Worm (Caenorhabditis elegans) whole organism, L4 larva: ENCODE measurements around the gene eif-3.D.
A peak's percentile ranks its signal among the peaks of the same experiment; 100 is the strongest.

Experiments
- F26F4.8 ChIP-seq: fragments of 200-800 bp; sonication (Bioruptor generic); conservative IDR thresholded peaks from 2 replicates; pipeline ENCODE4 v1.3.6; 2022; ENCODE audit warnings: missing genetic modification characterization, missing compliant biosample characterization
- T26A8.4 ChIP-seq: fragments of 200-800 bp; sonication (Bioruptor generic); IDR thresholded peaks from 2 replicates; pipeline ENCODE4 v1.3.6; 2022; ENCODE audit warnings: missing genetic modification characterization, missing compliant biosample characterization
- Y5F2A.4 ChIP-seq: fragments of 200-800 bp; sonication (Bioruptor generic); optimal IDR thresholded peaks from 2 replicates; lab custom pipeline; 2018; ENCODE audit warnings: mild to moderate bottlenecking, missing genetic modification characterization, missing compliant biosample characterization
- aha-1 ChIP-seq: fragments of 150-350 bp; peaks from one replicate; lab custom pipeline; 2014; ENCODE audit warnings: missing biosample characterization, missing genetic modification characterization
- aly-2 ChIP-seq: sonication (generic microtip); optimal IDR thresholded peaks from 2 replicates; lab custom pipeline; 2018; ENCODE audit warnings: missing biosample characterization, missing genetic modification characterization
- ama-1 ChIP-seq: fragments of 150-350 bp; optimal IDR thresholded peaks from 2 replicates; lab custom pipeline; 2014; ENCODE audit warnings: inconsistent platforms, mixed read lengths
- ceh-20 ChIP-seq: fragments of 200-800 bp; sonication (Bioruptor generic); IDR thresholded peaks from 2 replicates; pipeline ENCODE4 v1.3.6; 2022; ENCODE audit warnings: missing genetic modification reagents, missing genetic modification characterization, missing compliant biosample characterization
- ceh-44 ChIP-seq: fragments of 200-800 bp; sonication (Bioruptor generic); IDR thresholded peaks from 2 replicates; pipeline ENCODE4 v1.3.6; 2022; ENCODE audit warnings: missing genetic modification reagents, missing genetic modification characterization, missing compliant biosample characterization
- ceh-82 ChIP-seq: sonication (generic microtip); optimal IDR thresholded peaks from 2 replicates; lab custom pipeline; 2017; ENCODE audit warnings: missing biosample characterization, missing genetic modification characterization
- daf-12 ChIP-seq: fragments of 150-350 bp; optimal IDR thresholded peaks from 2 replicates; lab custom pipeline; 2014; ENCODE audit warnings: missing biosample characterization, missing genetic modification reagents, missing genetic modification characterization
- daf-19 ChIP-seq: fragments of 200-800 bp; sonication (Bioruptor generic); conservative IDR thresholded peaks from 2 replicates; pipeline ENCODE4 v1.3.6; 2022; ENCODE audit warnings: missing genetic modification characterization, missing compliant biosample characterization
- dmd-8 ChIP-seq: fragments of 200-800 bp; sonication (Bioruptor generic); IDR thresholded peaks from 2 replicates; pipeline ENCODE4 v1.3.6; 2022; ENCODE audit warnings: missing genetic modification characterization, missing compliant biosample characterization
- dmd-9 ChIP-seq: fragments of 200-800 bp; sonication (Bioruptor generic); IDR thresholded peaks from 2 replicates; pipeline ENCODE4 v1.3.6; 2022; ENCODE audit warnings: missing genetic modification reagents, missing genetic modification characterization, missing compliant biosample characterization
- egl-27 ChIP-seq: sonication (generic microtip); optimal IDR thresholded peaks from 3 replicates; lab custom pipeline; 2017; ENCODE audit warnings: missing biosample characterization, missing genetic modification reagents, missing genetic modification characterization
- egl-43 ChIP-seq: fragments of 200-800 bp; sonication (Bioruptor generic); IDR thresholded peaks from 2 replicates; pipeline ENCODE4 v1.3.6; 2022; ENCODE audit warnings: missing genetic modification reagents, missing genetic modification characterization, missing compliant biosample characterization
- fkh-10 ChIP-seq: fragments of 150-350 bp; optimal IDR thresholded peaks from 2 replicates; lab custom pipeline; 2014; ENCODE audit warnings: missing biosample characterization, missing genetic modification reagents, missing genetic modification characterization
- gei-8 ChIP-seq: fragments of 200-800 bp; sonication (Bioruptor generic); optimal IDR thresholded peaks from 2 replicates; lab custom pipeline; 2018; ENCODE audit warnings: mild to moderate bottlenecking, missing genetic modification characterization, missing compliant biosample characterization
- hlh-11 ChIP-seq: fragments of 200-800 bp; sonication (Bioruptor generic); optimal IDR thresholded peaks from 2 replicates; lab custom pipeline; 2018; ENCODE audit warnings: mild to moderate bottlenecking, missing genetic modification characterization, missing compliant biosample characterization
- hlh-30 ChIP-seq: sonication (generic microtip); optimal IDR thresholded peaks from 2 replicates; lab custom pipeline; 2017; ENCODE audit warnings: antibody characterized with exemption, mild to moderate bottlenecking, missing genetic modification characterization, missing compliant biosample characterization; ENCODE audit not compliant: insufficient read depth
- hmg-1.1 ChIP-seq: fragments of 200-800 bp; sonication (Bioruptor generic); IDR thresholded peaks from 2 replicates; pipeline ENCODE4 v1.3.6; 2022; ENCODE audit warnings: missing genetic modification reagents, missing genetic modification characterization, missing compliant biosample characterization
- jun-1 ChIP-seq: fragments of 150-350 bp; optimal IDR thresholded peaks from 2 replicates; lab custom pipeline; 2014; ENCODE audit warnings: missing biosample characterization, missing genetic modification reagents, missing genetic modification characterization
- lim-7 ChIP-seq: fragments of 200-800 bp; sonication (Bioruptor generic); IDR thresholded peaks from 2 replicates; pipeline ENCODE4 v1.3.6; 2022; ENCODE audit warnings: missing genetic modification characterization, missing compliant biosample characterization
- lin-38 ChIP-seq: fragments of 200-800 bp; sonication (Bioruptor generic); IDR thresholded peaks from 2 replicates; pipeline ENCODE4 v1.3.6; 2022; ENCODE audit warnings: missing genetic modification reagents, missing genetic modification characterization, missing compliant biosample characterization
- lin-39 ChIP-seq: fragments of 150-350 bp; optimal IDR thresholded peaks from 2 replicates; lab custom pipeline; 2014; ENCODE audit warnings: missing biosample characterization, missing genetic modification reagents, missing genetic modification characterization
- lir-3 ChIP-seq: sonication (generic microtip); optimal IDR thresholded peaks from 2 replicates; lab custom pipeline; 2016; ENCODE audit warnings: mild to moderate bottlenecking, missing genetic modification characterization, missing compliant biosample characterization
- madf-9 ChIP-seq: fragments of 200-800 bp; sonication (Bioruptor generic); conservative IDR thresholded peaks from 2 replicates; pipeline ENCODE4 v1.3.6; 2022; ENCODE audit warnings: missing genetic modification reagents, missing genetic modification characterization, missing compliant biosample characterization
- mdl-1 ChIP-seq, 2 experiments: fragments of 150-350 bp in 1 of 2; sonication (generic microtip) in 1 of 2; optimal IDR thresholded peaks; 2 replicates each; lab custom pipeline; 2014 to 2017; ENCODE audit warnings: missing biosample characterization in 2 of 2, missing genetic modification characterization in 2 of 2
- mep-1 ChIP-seq: fragments of 150-350 bp; sonication (generic microtip); optimal IDR thresholded peaks from 3 replicates; lab custom pipeline; 2014; ENCODE audit warnings: missing biosample characterization, missing genetic modification characterization
- mxl-2 ChIP-seq: fragments of 200-800 bp; sonication (Bioruptor generic); conservative IDR thresholded peaks from 2 replicates; pipeline ENCODE4 v1.3.6; 2022; ENCODE audit warnings: missing genetic modification reagents, missing genetic modification characterization, missing compliant biosample characterization
- mxl-3 ChIP-seq: fragments of 200-800 bp; sonication (Bioruptor generic); optimal IDR thresholded peaks from 2 replicates; lab custom pipeline; 2018; ENCODE audit warnings: mild to moderate bottlenecking, missing genetic modification characterization, missing compliant biosample characterization
- nhr-102 ChIP-seq: sonication (generic microtip); optimal IDR thresholded peaks from 2 replicates; lab custom pipeline; 2016; ENCODE audit warnings: mild to moderate bottlenecking, missing genetic modification characterization, moderate library complexity, missing compliant biosample characterization
- nhr-28 ChIP-seq: fragments of 150-350 bp; optimal IDR thresholded peaks from 2 replicates; lab custom pipeline; 2014; ENCODE audit warnings: missing biosample characterization, missing genetic modification characterization
- nhr-48 ChIP-seq: sonication (generic microtip); optimal IDR thresholded peaks from 2 replicates; lab custom pipeline; 2016; ENCODE audit warnings: mild to moderate bottlenecking, missing genetic modification characterization, missing compliant biosample characterization
- nhr-6 ChIP-seq: fragments of 150-350 bp; optimal IDR thresholded peaks from 2 replicates; lab custom pipeline; 2014; ENCODE audit warnings: missing biosample characterization, missing genetic modification characterization
- php-3 ChIP-seq: fragments of 200-800 bp; sonication (Bioruptor generic); IDR thresholded peaks from 2 replicates; pipeline ENCODE4 v1.3.6; 2022; ENCODE audit warnings: missing genetic modification reagents, missing genetic modification characterization, missing compliant biosample characterization
- rbr-2 ChIP-seq: sonication (generic microtip); optimal IDR thresholded peaks from 2 replicates; lab custom pipeline; 2016; ENCODE audit warnings: missing genotype, missing genetic modification characterization, missing compliant biosample characterization
- set-16 ChIP-seq: fragments of 200-800 bp; sonication (Bioruptor generic); IDR thresholded peaks from 2 replicates; pipeline ENCODE4 v1.3.6; 2022; ENCODE audit warnings: missing genetic modification reagents, missing genetic modification characterization, missing compliant biosample characterization
- skn-1 ChIP-seq: fragments of 150-350 bp; optimal IDR thresholded peaks from 2 replicates; lab custom pipeline; 2014; ENCODE audit warnings: missing biosample characterization, missing genetic modification characterization
- tag-97 ChIP-seq: fragments of 200-800 bp; sonication (Bioruptor generic); IDR thresholded peaks from 2 replicates; pipeline ENCODE4 v1.3.6; 2022; ENCODE audit warnings: missing genetic modification characterization, missing compliant biosample characterization
- tra-1 ChIP-seq: fragments of 200-800 bp; sonication (Bioruptor generic); IDR thresholded peaks from 2 replicates; pipeline ENCODE4 v1.3.6; 2022; ENCODE audit warnings: missing genetic modification reagents, missing genetic modification characterization, missing compliant biosample characterization
- vab-7 ChIP-seq: fragments of 200-800 bp; sonication (Bioruptor generic); IDR thresholded peaks from 2 replicates; pipeline ENCODE4 v1.3.6; 2022; ENCODE audit warnings: missing genetic modification reagents, missing genetic modification characterization, missing compliant biosample characterization
- zag-1 ChIP-seq: fragments of 150-350 bp; optimal IDR thresholded peaks from 2 replicates; lab custom pipeline; 2014; ENCODE audit warnings: missing biosample characterization, missing genetic modification characterization
- zfp-2 ChIP-seq: sonication (generic microtip); optimal IDR thresholded peaks from 2 replicates; lab custom pipeline; 2016; ENCODE audit warnings: mild to moderate bottlenecking, missing genetic modification characterization, missing compliant biosample characterization
- zfp-3 ChIP-seq: fragments of 200-800 bp; sonication (Bioruptor generic); conservative IDR thresholded peaks from 2 replicates; pipeline ENCODE4 v1.3.6; 2022; ENCODE audit warnings: missing genetic modification reagents, missing genetic modification characterization, missing compliant biosample characterization
- ztf-11 ChIP-seq: fragments of 150-350 bp; optimal IDR thresholded peaks from 2 replicates; lab custom pipeline; 2014; ENCODE audit warnings: missing biosample characterization, missing genetic modification characterization

Gene eif-3.D

DNA sequence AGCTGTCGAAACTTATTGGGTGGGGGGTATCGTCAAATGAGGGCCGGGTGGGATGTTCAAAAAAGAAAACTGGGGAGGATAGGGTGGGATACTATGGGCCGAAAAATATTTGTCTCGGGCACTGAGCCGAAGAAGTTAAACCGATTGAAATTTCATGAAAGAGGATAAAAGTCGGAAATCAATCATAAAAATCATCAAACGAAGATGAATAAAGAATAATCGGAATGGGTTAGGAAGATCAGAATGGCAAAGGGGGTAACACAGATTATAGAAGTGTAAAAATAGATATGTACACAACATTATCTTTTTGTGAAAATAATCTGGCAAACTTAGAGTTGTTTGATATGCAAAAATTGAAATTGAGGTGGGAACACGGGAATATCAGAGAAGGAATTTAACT is 15.8 kb downstream of the eif-3.D start:
- TF ChIP-seq aha-1 (tag; lab: Kevin White, UChicago): peak; percentile 94
- TF ChIP-seq egl-43 (GFP tag; lab: Robert Waterston, UW): no peak

DNA sequence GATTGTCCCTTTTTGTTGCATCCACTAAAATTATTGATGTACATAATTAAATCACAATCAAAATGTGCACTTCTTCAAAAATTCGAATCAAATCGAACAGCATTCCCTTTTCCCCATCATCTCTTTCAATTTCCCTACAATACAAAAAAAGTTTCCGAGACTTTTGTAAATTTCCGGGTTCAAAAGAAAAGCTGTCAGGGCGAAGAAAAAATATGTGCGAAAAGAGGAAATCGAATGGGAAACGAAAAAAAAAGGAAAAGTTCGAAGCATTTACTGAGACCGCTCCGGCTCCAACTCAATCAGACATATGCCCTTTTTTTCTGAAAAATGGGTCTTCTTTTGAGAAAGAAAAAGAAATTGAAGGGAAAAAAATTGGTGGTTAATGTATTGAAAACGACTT is 22.2 kb downstream of the eif-3.D start:
- no peak for TF ChIP-seq ceh-20 (GFP tag; lab: Robert Waterston, UW)
- peak; percentile 46 for TF ChIP-seq fkh-10 (GFP tag; lab: Kevin White, UChicago)

DNA sequence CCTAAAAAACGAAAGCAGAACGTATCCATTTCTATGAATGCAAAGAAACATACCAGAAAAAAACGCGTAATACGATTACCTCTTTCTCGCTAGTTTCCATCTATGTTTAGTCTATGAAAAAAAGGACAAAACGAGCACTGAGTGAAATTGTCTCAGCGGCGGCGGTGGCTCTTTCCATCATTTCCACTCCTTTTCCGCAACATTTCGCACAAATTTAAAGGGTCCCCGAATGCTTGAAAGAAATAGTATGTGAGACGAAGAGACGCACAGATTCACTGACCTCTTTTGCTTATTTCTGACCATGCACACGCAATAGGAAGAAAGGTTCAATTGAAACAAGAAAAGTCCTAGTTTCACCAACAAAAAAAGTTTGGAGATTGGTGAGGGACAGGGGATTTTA is 25.1 kb downstream of the eif-3.D start:
- TF ChIP-seq nhr-102 (tag; lab: Kevin White, UChicago) (no peak), zfp-2 (tag; lab: Kevin White, UChicago) (no peak), lim-7 (GFP tag; lab: Robert Waterston, UW) (no peak), fkh-10 (GFP tag; lab: Kevin White, UChicago) (peak; percentile 52), daf-19 (no peak)

DNA sequence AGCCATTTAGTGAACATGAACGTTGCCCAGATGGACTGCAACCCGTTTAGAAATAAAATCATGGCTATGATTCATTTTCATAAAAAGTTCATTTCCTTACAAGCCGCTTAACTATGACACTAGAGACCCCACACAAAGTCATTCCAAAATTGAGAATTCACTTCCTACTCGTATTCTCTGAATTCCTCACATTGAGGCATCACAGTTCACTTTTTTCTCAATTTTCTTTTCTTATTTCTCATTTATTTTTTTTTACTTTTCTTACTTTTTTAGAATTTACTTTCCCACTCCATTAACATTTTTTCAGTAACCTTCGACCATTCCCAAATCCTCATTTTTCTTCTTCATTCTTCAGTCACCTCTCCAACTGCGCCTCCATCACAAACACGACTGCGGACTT is 27.0 kb downstream of the eif-3.D start, which contains the start of gene dhrr-1:
Gene dhrr-1, plus strand, starts transcription at position 301 of the 400 bp plus-strand sequence.
- TF ChIP-seq daf-12 (tag; lab: Kevin White, UChicago): no peak
- no peak for TF ChIP-seq skn-1 (tag; lab: Kevin White, UChicago)
- no peak for TF ChIP-seq madf-9 (GFP tag; lab: Robert Waterston, UW)
- no peak for TF ChIP-seq hlh-11 (tag; lab: Kevin White, UChicago)
- no peak for TF ChIP-seq ceh-44
- no peak for TF ChIP-seq ztf-11
- TF ChIP-seq hmg-1.1: no peak
- no peak for TF ChIP-seq php-3 (GFP tag; lab: Robert Waterston, UW)
- no peak for TF ChIP-seq hlh-30 (tag; lab: Kevin White, UChicago)
- TF ChIP-seq set-16 (GFP tag; lab: Robert Waterston, UW): no peak
- no peak for TF ChIP-seq lin-38 (GFP tag; lab: Robert Waterston, UW)
- TF ChIP-seq nhr-6 (tag; lab: Kevin White, UChicago): no peak
- TF ChIP-seq tag-97 (GFP tag; lab: Robert Waterston, UW): no peak
- no peak for TF ChIP-seq dmd-8 (GFP tag; lab: Robert Waterston, UW)
- TF ChIP-seq, all 104 proteins: peak for 0

DNA sequence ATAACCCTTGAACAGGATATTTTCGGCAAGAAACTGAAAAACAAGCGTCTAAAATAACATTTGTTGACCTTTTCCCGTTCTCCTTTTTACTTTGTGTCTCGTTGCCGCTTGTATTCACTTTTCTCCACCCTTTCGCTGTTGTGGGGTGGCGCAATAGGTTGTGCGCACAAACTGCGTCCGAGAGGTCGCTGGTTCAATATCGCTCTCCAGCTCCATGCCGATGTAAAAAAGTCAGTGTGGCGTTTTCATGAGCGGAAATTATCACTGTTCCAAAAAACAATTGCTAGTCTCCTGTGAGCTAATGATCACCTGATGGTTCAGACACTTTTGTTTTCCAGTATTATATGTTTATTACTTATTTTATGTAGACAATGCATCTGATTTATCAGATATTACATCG is 33.8 kb downstream of the eif-3.D start:
- TF ChIP-seq T26A8.4 (GFP tag; lab: Robert Waterston, UW) (no peak), nhr-28 (tag; lab: Kevin White, UChicago) (peak; percentile 47), jun-1 (tag; lab: Kevin White, UChicago) (peak; percentile 21), lin-39 (tag; lab: Kevin White, UChicago) (no peak), zag-1 (tag; lab: Kevin White, UChicago) (no peak), hlh-30 (tag; lab: Kevin White, UChicago) (peak; percentile 63), Y5F2A.4 (GFP tag; lab: Kevin White, UChicago) (peak; percentile 77), mdl-1 (tag; optimal IDR thresholded peaks at IDR 0.05; lab: Kevin White, UChicago) (peak in 1 of 2 experiments; percentile 70), mep-1 (tag; lab: Kevin White, UChicago) (peak; percentile 76), mxl-3 (peak; percentile 75), vab-7 (GFP tag; lab: Robert Waterston, UW) (peak; percentile 88), daf-19 (peak; percentile 78), F26F4.8 (GFP tag; lab: Robert Waterston, UW) (peak; percentile 71; the same call in 1 of the 2 replicates), gei-8 (GFP tag; lab: Kevin White, UChicago) (peak; percentile 62), dmd-9 (no peak), aly-2 (tag; lab: Kevin White, UChicago) (no peak), ceh-44 (peak; percentile 74; the same call in 1 of the 2 replicates), skn-1 (tag; lab: Kevin White, UChicago) (no peak), rbr-2 (tag; lab: Kevin White, UChicago) (peak; percentile 88), mxl-2 (GFP tag; lab: Robert Waterston, UW) (0 out of 2 replicates have a peak, but pooled peaks have one; percentile 57), zfp-3 (GFP tag; lab: Robert Waterston, UW) (peak; percentile 81), ama-1 (no peak), ceh-82 (no peak), egl-27 (tag; lab: Kevin White, UChicago) (no peak), tra-1 (GFP tag; lab: Robert Waterston, UW) (peak; percentile 71), lir-3 (peak; percentile 61), nhr-48 (no peak)
